Fruit fly (Drosophila melanogaster) whole organism, embryonic: ENCODE results near the gene CG43439.

Experiments used
- CG10147 ChIP-seq: fragments of 200-800 bp; sonication (Bioruptor generic); optimal IDR thresholded peaks from 2 replicates; lab custom pipeline; 2019; ENCODE audit warnings: missing biosample characterization, mild to moderate bottlenecking, missing genetic modification characterization, moderate library complexity
- CG10274 ChIP-seq: fragments of 200-800 bp; sonication (Bioruptor generic); optimal IDR thresholded peaks from 3 replicates; lab custom pipeline; 2017; ENCODE audit warnings: missing biosample characterization, mild to moderate bottlenecking, missing genetic modification characterization
- CG10543 ChIP-seq: fragments of 200-800 bp; sonication (Bioruptor generic); optimal IDR thresholded peaks from 3 replicates; lab custom pipeline; 2017; ENCODE audit warnings: missing biosample characterization, mild to moderate bottlenecking, missing genetic modification characterization, moderate library complexity
- CG11504 ChIP-seq: fragments of 200-800 bp; sonication (Bioruptor generic); optimal IDR thresholded peaks from 3 replicates; lab custom pipeline; 2019; ENCODE audit warnings: missing biosample characterization, mild to moderate bottlenecking, missing genetic modification characterization, moderate library complexity
- CG12744 ChIP-seq: fragments of 200-800 bp; sonication (Bioruptor generic); optimal IDR thresholded peaks from 2 replicates; lab custom pipeline; 2016; ENCODE audit warnings: missing biosample characterization, missing genetic modification characterization
- CG3065 ChIP-seq: fragments of 200-800 bp; sonication (Bioruptor generic); optimal IDR thresholded peaks from 2 replicates; lab custom pipeline; 2016; ENCODE audit warnings: missing biosample characterization, missing genetic modification characterization
- CG3163 ChIP-seq: fragments of 200-800 bp; sonication (Bioruptor generic); optimal IDR thresholded peaks from 3 replicates; lab custom pipeline; 2016; ENCODE audit warnings: missing biosample characterization, missing genetic modification characterization
- CG3407 ChIP-seq: fragments of 200-800 bp; sonication (Bioruptor generic); optimal IDR thresholded peaks from 2 replicates; lab custom pipeline; 2018; ENCODE audit warnings: missing biosample characterization, mild to moderate bottlenecking, missing genetic modification characterization
- CG43689 ChIP-seq: fragments of 200-800 bp; sonication (Bioruptor generic); IDR thresholded peaks from 2 replicates; pipeline ENCODE4 v1.3.6; 2022; ENCODE audit warnings: missing biosample characterization, missing genetic modification characterization
- CG6272 ChIP-seq: fragments of 200-800 bp; sonication (Bioruptor generic); IDR thresholded peaks from 2 replicates; pipeline ENCODE4 v1.3.6; 2022; ENCODE audit warnings: missing biosample characterization, missing genetic modification characterization
- CG7372 ChIP-seq: fragments of 200-800 bp; sonication (Bioruptor generic); IDR thresholded peaks from 2 replicates; pipeline ENCODE4 v1.3.6; 2022; ENCODE audit warnings: missing biosample characterization, missing genetic modification characterization
- CG7963 ChIP-seq: fragments of 200-800 bp; sonication (Bioruptor generic); IDR thresholded peaks from 3 replicates; pipeline ENCODE4 v1.3.6; 2022; ENCODE audit warnings: missing biosample characterization, missing genetic modification characterization; ENCODE audit not compliant: partially characterized antibody
- CG8478 ChIP-seq: fragments of >200 bp; optimal IDR thresholded peaks from 2 replicates; lab custom pipeline; 2018
- CG9215 ChIP-seq: fragments of 200-800 bp; sonication (Bioruptor generic); IDR thresholded peaks from 2 replicates; pipeline ENCODE4 v1.3.6; 2022; ENCODE audit warnings: missing biosample characterization, missing genetic modification characterization
- CG9437 ChIP-seq: fragments of 200-800 bp; sonication (Bioruptor generic); optimal IDR thresholded peaks from 2 replicates; lab custom pipeline; 2018; ENCODE audit warnings: missing biosample characterization, mild to moderate bottlenecking, missing genetic modification characterization
- CG9609 ChIP-seq: fragments of 200-800 bp; sonication (Bioruptor generic); optimal IDR thresholded peaks from 3 replicates; lab custom pipeline; 2016; ENCODE audit warnings: missing biosample characterization, missing genetic modification characterization
- CrebB ChIP-seq: fragments of 200-800 bp; sonication (Bioruptor generic); optimal IDR thresholded peaks from 3 replicates; lab custom pipeline; 2018; ENCODE audit warnings: missing biosample characterization, mild to moderate bottlenecking, missing genetic modification characterization
- Dbx ChIP-seq: fragments of 200-800 bp; sonication (Bioruptor generic); IDR thresholded peaks from 3 replicates; pipeline ENCODE4 v1.3.6; 2022; ENCODE audit warnings: missing biosample characterization, missing genetic modification characterization
- Dref ChIP-seq: fragments of 200-800 bp; sonication (Bioruptor generic); IDR thresholded peaks from 2 replicates; pipeline ENCODE4 v1.3.6; 2022; ENCODE audit warnings: missing biosample characterization, missing genetic modification characterization
- ERR ChIP-seq: fragments of 200-800 bp; sonication (Bioruptor generic); optimal IDR thresholded peaks from 2 replicates; lab custom pipeline; 2016; ENCODE audit warnings: missing biosample characterization, missing genetic modification characterization
- Eip74EF ChIP-seq, 2 experiments: fragments of 200-800 bp in 1 of 2; fragments of >200 bp in 1 of 2; sonication (Bioruptor generic) in 1 of 2; optimal IDR thresholded peaks; 2 replicates each; lab custom pipeline; 2017 to 2019; ENCODE audit warnings: missing biosample characterization in 2 of 2, missing genetic modification characterization in 2 of 2, mild to moderate bottlenecking in 1 of 2, moderate library complexity in 1 of 2
- Fer2 ChIP-seq: fragments of 200-800 bp; sonication (Bioruptor generic); optimal IDR thresholded peaks from 2 replicates; lab custom pipeline; 2018; ENCODE audit warnings: missing biosample characterization, mild to moderate bottlenecking, missing genetic modification characterization, moderate library complexity
- HLH4C ChIP-seq: fragments of 200-800 bp; sonication (Bioruptor generic); IDR thresholded peaks from 3 replicates; pipeline ENCODE4 v1.3.6; 2022; ENCODE audit warnings: missing biosample characterization, missing genetic modification characterization; ENCODE audit not compliant: partially characterized antibody
- Hmr ChIP-seq: fragments of 200-800 bp; sonication (Bioruptor generic); optimal IDR thresholded peaks from 3 replicates; lab custom pipeline; 2017; ENCODE audit warnings: mild to moderate bottlenecking, missing biosample characterization, missing genetic modification reagents, missing genetic modification characterization
- Hr39 ChIP-seq: fragments of >200 bp; optimal IDR thresholded peaks from 2 replicates; lab custom pipeline; 2017
- MBD-R2 ChIP-seq: fragments of 200-800 bp; sonication (Bioruptor generic); IDR thresholded peaks from 2 replicates; pipeline ENCODE4 v1.3.6; 2022; ENCODE audit warnings: missing biosample characterization, missing genetic modification characterization
- MESR4 ChIP-seq: fragments of 200-800 bp; sonication (Bioruptor generic); optimal IDR thresholded peaks from 2 replicates; lab custom pipeline; 2018; ENCODE audit warnings: missing biosample characterization, mild to moderate bottlenecking, missing genetic modification characterization, moderate library complexity
- Mes4 ChIP-seq: fragments of 200-800 bp; sonication (Bioruptor generic); optimal IDR thresholded peaks from 2 replicates; lab custom pipeline; 2016; ENCODE audit warnings: missing biosample characterization, missing genetic modification characterization
- Myb ChIP-seq: fragments of 200-800 bp; sonication (Bioruptor generic); optimal IDR thresholded peaks from 2 replicates; lab custom pipeline; 2016; ENCODE audit warnings: missing biosample characterization, missing genetic modification characterization
- Ptx1 ChIP-seq: fragments of 200-800 bp; sonication (Bioruptor generic); IDR thresholded peaks from 2 replicates; pipeline ENCODE4 v1.3.6; 2022; ENCODE audit warnings: missing biosample characterization, missing genetic modification characterization
- Usf ChIP-seq: fragments of 200-800 bp; sonication (Bioruptor generic); optimal IDR thresholded peaks from 2 replicates; lab custom pipeline; 2017; ENCODE audit warnings: missing genotype, missing biosample characterization, missing genetic modification characterization
- crol ChIP-seq: fragments of 200-800 bp; sonication (Bioruptor generic); IDR thresholded peaks from 2 replicates; pipeline ENCODE4 v1.3.6; 2022; ENCODE audit warnings: missing biosample characterization, missing genetic modification characterization
- dati ChIP-seq: fragments of 200-800 bp; sonication (Bioruptor generic); IDR thresholded peaks from 2 replicates; pipeline ENCODE4 v1.3.6; 2022; ENCODE audit warnings: missing biosample characterization, missing genetic modification characterization
- dysf ChIP-seq: fragments of 200-800 bp; sonication (Bioruptor generic); IDR thresholded peaks from 3 replicates; pipeline ENCODE4 v1.3.6; 2022; ENCODE audit warnings: missing biosample characterization, missing genetic modification characterization
- ems ChIP-seq: fragments of 200-800 bp; sonication (Bioruptor generic); optimal IDR thresholded peaks from 3 replicates; lab custom pipeline; 2016; ENCODE audit warnings: missing biosample characterization, missing genetic modification characterization
- exex ChIP-seq: fragments of 200-800 bp; sonication (Bioruptor generic); optimal IDR thresholded peaks from 4 replicates; lab custom pipeline; 2018; ENCODE audit warnings: missing biosample characterization, mild to moderate bottlenecking, missing genetic modification characterization, moderate library complexity
- ftz-f1 ChIP-seq: fragments of 200-800 bp; sonication (Bioruptor generic); optimal IDR thresholded peaks from 2 replicates; lab custom pipeline; 2016; ENCODE audit warnings: missing biosample characterization, missing genetic modification characterization
- hkb ChIP-seq, 2 experiments: fragments of 200-800 bp in 1 of 2; fragments of >200 bp in 1 of 2; sonication (Bioruptor generic) in 1 of 2; IDR thresholded peaks in 1 of 2; optimal IDR thresholded peaks in 1 of 2; 2 replicates each; pipeline versions ENCODE4 v1.3.6 to Lab custom; 2017 to 2022; ENCODE audit warnings: missing biosample characterization in 1 of 2, missing genetic modification characterization in 1 of 2
- hth ChIP-seq: fragments of >200 bp; optimal IDR thresholded peaks from 2 replicates; lab custom pipeline; 2017; ENCODE audit warnings: inconsistent platforms
- luna ChIP-seq: fragments of 200-800 bp; sonication (Bioruptor generic); optimal IDR thresholded peaks from 2 replicates; lab custom pipeline; 2016; ENCODE audit warnings: missing biosample characterization, missing genetic modification characterization
- mirr ChIP-seq: fragments of 200-800 bp; sonication (Bioruptor generic); optimal IDR thresholded peaks from 3 replicates; lab custom pipeline; 2018; ENCODE audit warnings: missing biosample characterization, mild to moderate bottlenecking, missing genetic modification characterization
- odd ChIP-seq: fragments of 200-800 bp; sonication (Bioruptor generic); optimal IDR thresholded peaks from 2 replicates; lab custom pipeline; 2017; ENCODE audit warnings: missing biosample characterization, mild to moderate bottlenecking, missing genetic modification characterization
- otp ChIP-seq: fragments of 200-800 bp; sonication (Bioruptor generic); IDR thresholded peaks from 3 replicates; pipeline ENCODE4, ENCODE4 v1.3.6; 2022; ENCODE audit warnings: missing biosample characterization, missing genetic modification characterization
- peb ChIP-seq: fragments of 200-800 bp; sonication (Bioruptor generic); IDR thresholded peaks from 2 replicates; pipeline ENCODE4 v1.3.6; 2022; ENCODE audit warnings: missing biosample characterization, missing genetic modification characterization
- pum ChIP-seq: fragments of 200-800 bp; sonication (Bioruptor generic); optimal IDR thresholded peaks from 2 replicates; lab custom pipeline; 2016; ENCODE audit warnings: missing biosample characterization, missing genetic modification characterization
- sens ChIP-seq: fragments of 200-800 bp; sonication (Bioruptor generic); peaks from one replicate; lab custom pipeline; 2016; ENCODE audit warnings: missing biosample characterization, missing genetic modification characterization
- sens-2 ChIP-seq: fragments of 200-800 bp; sonication (Bioruptor generic); IDR thresholded peaks from 2 replicates; pipeline ENCODE4 v1.3.6; 2022; ENCODE audit warnings: missing biosample characterization, missing genetic modification characterization
- slp2 ChIP-seq: fragments of 200-800 bp; sonication (Bioruptor generic); optimal IDR thresholded peaks from 2 replicates; lab custom pipeline; 2016; ENCODE audit warnings: missing biosample characterization, missing genetic modification characterization
- ssp ChIP-seq: fragments of 200-800 bp; sonication (Bioruptor generic); IDR thresholded peaks from 2 replicates; pipeline ENCODE4 v1.3.6; 2022; ENCODE audit warnings: missing biosample characterization, missing genetic modification characterization
- tio ChIP-seq: fragments of 200-800 bp; sonication (Bioruptor generic); optimal IDR thresholded peaks from 2 replicates; lab custom pipeline; 2017; ENCODE audit warnings: missing biosample characterization, missing genetic modification characterization, inconsistent platforms

CG43439 gene

DNA sequence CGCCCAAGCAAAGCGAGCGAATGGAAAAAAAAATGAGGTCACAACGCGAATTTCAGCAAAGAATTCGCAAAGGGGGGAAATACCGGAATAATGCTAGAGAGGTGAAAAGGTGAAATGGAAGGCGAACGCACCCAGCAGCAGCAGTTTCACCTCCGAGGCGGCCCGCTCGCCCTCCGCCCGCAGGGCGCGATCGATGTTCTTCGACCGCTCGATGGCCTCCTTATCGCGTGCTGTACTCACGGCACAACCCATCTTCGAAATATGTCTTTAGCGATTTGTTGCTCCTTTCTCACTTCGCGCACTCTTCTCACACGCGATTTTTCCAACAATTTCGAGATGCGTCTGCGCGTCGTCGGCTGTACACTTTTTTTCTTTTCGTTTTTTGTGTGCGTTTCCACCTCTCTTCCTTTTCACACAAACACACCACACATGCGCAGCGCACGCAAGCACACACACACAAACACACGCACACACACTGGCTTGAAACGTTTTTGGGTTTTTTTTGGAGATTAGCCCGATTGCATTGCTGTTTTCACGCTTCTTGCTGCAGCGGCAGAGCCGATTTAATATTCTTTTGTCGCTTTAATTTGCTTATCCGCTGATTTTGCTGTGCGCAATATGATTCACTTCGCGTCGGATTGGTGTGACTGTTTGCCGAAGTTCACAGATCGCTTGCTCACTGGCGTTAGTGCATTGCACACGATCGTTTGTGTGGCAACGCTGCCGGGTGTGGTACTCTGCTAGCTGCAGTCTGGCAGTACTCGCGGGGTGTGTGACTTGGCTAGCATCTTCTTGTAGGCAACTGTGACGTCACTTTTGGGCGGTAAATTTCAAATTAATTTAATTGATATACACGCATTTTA lies 4.8 kb downstream of the CG43439 start, which contains the start of gene Galphai (continued):
- TF ChIP-seq CrebB (peak; percentile 57), CG12744 (peak; percentile 31), Fer2 (tag; lab: Kevin White, UChicago) (no peak), CG11504 (tag; lab: Kevin White, UChicago) (peak; percentile 37), MBD-R2 (GFP tag; lab: Robert Waterston, UW) (peak; percentile 63), hth (no peak), CG9437 (no peak), hkb (optimal IDR thresholded peaks at IDR 0.05; lab: Kevin White, UChicago) (peak; percentile 69), hkb (GFP tag; IDR thresholded peaks at IDR 0.05; lab: Robert Waterston, UW) (peak; percentile 37; the same call in 1 of the 2 replicates), dati (no peak), CG10543 (GFP tag; lab: Kevin White, UChicago) (peak; percentile 13), Hr39 (lab: Kevin White, UChicago) (no peak), CG10147 (GFP tag; lab: Kevin White, UChicago) (peak; percentile 23), HLH4C (no peak), ssp (GFP tag; lab: Robert Waterston, UW) (no peak), sens (GFP tag; lab: Kevin White, UChicago) (peak; percentile 80), crol (peak; percentile 68; the same call in 1 of the 2 replicates), ERR (peak; percentile 47), Eip74EF (GFP tag; optimal IDR thresholded peaks at IDR 0.05; lab: Kevin White, UChicago) (no peak), CG8478 (lab: Kevin White, UChicago) (peak; percentile 79), slp2 (GFP tag; lab: Kevin White, UChicago) (no peak), CG9609 (peak; percentile 21), CG7963 (GFP tag; lab: Robert Waterston, UW) (no peak), CG3163 (GFP tag; lab: Kevin White, UChicago) (peak; percentile 36), Ptx1 (no peak), peb (GFP tag; lab: Robert Waterston, UW) (no peak), Mes4 (GFP tag; lab: Kevin White, UChicago) (peak; percentile 27), sens-2 (GFP tag; lab: Robert Waterston, UW) (no peak), exex (tag; lab: Kevin White, UChicago) (no peak), Dref (GFP tag; lab: Robert Waterston, UW) (peak; percentile 53), CG10274 (GFP tag; lab: Kevin White, UChicago) (no peak), Dbx (GFP tag; lab: Robert Waterston, UW) (peak; percentile 57; the same call in 1 of the 3 replicates), CG6272 (no peak), ems (GFP tag; lab: Kevin White, UChicago) (peak; percentile 40), Usf (GFP tag; lab: Kevin White, UChicago) (no peak), CG7372 (GFP tag; lab: Robert Waterston, UW) (no peak), pum (GFP tag; lab: Kevin White, UChicago) (peak; percentile 37), MESR4 (GFP tag; lab: Kevin White, UChicago) (peak; percentile 82), tio (GFP tag; lab: Kevin White, UChicago) (no peak), CG3407 (GFP tag; lab: Kevin White, UChicago) (no peak), CG3065 (GFP tag; lab: Kevin White, UChicago) (no peak), mirr (GFP tag; lab: Kevin White, UChicago) (peak; percentile 28), odd (GFP tag; lab: Kevin White, UChicago) (no peak), dysf (GFP tag; lab: Robert Waterston, UW) (peak; percentile 6; the same call in 1 of the 3 replicates), CG9215 (GFP tag; lab: Robert Waterston, UW) (no peak), otp (GFP tag; lab: Robert Waterston, UW) (peak; percentile 11; the same call in 1 of the 3 replicates), ftz-f1 (GFP tag; lab: Kevin White, UChicago) (peak; percentile 51), luna (GFP tag; lab: Kevin White, UChicago) (peak; percentile 44), Myb (peak; percentile 80), Hmr (GFP tag; lab: Kevin White, UChicago) (peak; percentile 95), CG43689 (GFP tag; lab: Robert Waterston, UW) (no peak)
